Fruit fly (Drosophila melanogaster) whole organism, prepupa: Measurements from ENCODE around the gene Cdc14.

Experiments
- Blimp-1 ChIP-seq: fragments of 200-800 bp; sonication (Bioruptor generic); optimal IDR thresholded peaks from 3 replicates; lab custom pipeline; 2017; ENCODE audit warnings: missing biosample characterization, missing genetic modification characterization, mild to moderate bottlenecking, moderate library complexity, missing genetic modification reagents
- CG10631 ChIP-seq: fragments of 200-800 bp; sonication (Bioruptor generic); optimal IDR thresholded peaks from 2 replicates; lab custom pipeline; 2016; ENCODE audit warnings: missing biosample characterization, missing genetic modification characterization
- CG10669 ChIP-seq: fragments of 200-800 bp; sonication (Bioruptor generic); optimal IDR thresholded peaks from 3 replicates; lab custom pipeline; 2018; ENCODE audit warnings: missing biosample characterization, mild to moderate bottlenecking, missing genetic modification characterization, moderate library complexity
- CG11294 ChIP-seq: fragments of 200-800 bp; sonication (Bioruptor generic); IDR thresholded peaks from 2 replicates; pipeline ENCODE4 v1.3.6; 2022; ENCODE audit warnings: missing biosample characterization, missing genetic modification characterization
- CG11902 ChIP-seq: fragments of 200-800 bp; sonication (Bioruptor generic); optimal IDR thresholded peaks from 3 replicates; lab custom pipeline; 2016; ENCODE audit warnings: missing biosample characterization, missing genetic modification characterization
- CG15336 ChIP-seq: fragments of 200-800 bp; sonication (Bioruptor generic); IDR thresholded peaks from 2 replicates; pipeline ENCODE4 v1.3.6; 2022; ENCODE audit warnings: missing biosample characterization, missing genetic modification characterization
- CG1621 ChIP-seq: fragments of 200-800 bp; sonication (Bioruptor generic); optimal IDR thresholded peaks from 3 replicates; lab custom pipeline; 2018; ENCODE audit warnings: missing biosample characterization, mild to moderate bottlenecking, missing genetic modification characterization
- CG16779 ChIP-seq: fragments of 200-800 bp; sonication (Bioruptor generic); optimal IDR thresholded peaks from 3 replicates; lab custom pipeline; 2017; ENCODE audit warnings: missing biosample characterization, mild to moderate bottlenecking, missing genetic modification characterization
- CG31627 ChIP-seq: fragments of 200-800 bp; sonication (Bioruptor generic); optimal IDR thresholded peaks from 3 replicates; lab custom pipeline; 2016; ENCODE audit warnings: missing biosample characterization, missing genetic modification characterization
- CG32006 ChIP-seq: fragments of 200-800 bp; sonication (Bioruptor generic); optimal IDR thresholded peaks from 3 replicates; lab custom pipeline; 2017; ENCODE audit warnings: missing biosample characterization, mild to moderate bottlenecking, missing genetic modification characterization
- CG34406 ChIP-seq: fragments of 200-800 bp; sonication (Bioruptor generic); optimal IDR thresholded peaks from 3 replicates; lab custom pipeline; 2016; ENCODE audit warnings: missing biosample characterization, missing genetic modification characterization
- CG3919 ChIP-seq: fragments of 200-800 bp; sonication (Bioruptor generic); optimal IDR thresholded peaks from 3 replicates; lab custom pipeline; 2016; ENCODE audit warnings: missing biosample characterization, missing genetic modification characterization
- CG4318 ChIP-seq: fragments of 200-800 bp; sonication (Bioruptor generic); optimal IDR thresholded peaks from 3 replicates; lab custom pipeline; 2017; ENCODE audit warnings: missing biosample characterization, mild to moderate bottlenecking, missing genetic modification characterization
- CG6163 ChIP-seq: fragments of 200-800 bp; sonication (Bioruptor generic); IDR thresholded peaks from 3 replicates; pipeline ENCODE4 v1.3.6; 2022; ENCODE audit warnings: missing biosample characterization, missing genetic modification characterization
- CG6276 ChIP-seq: fragments of 200-800 bp; sonication (Bioruptor generic); optimal IDR thresholded peaks from 2 replicates; lab custom pipeline; 2017; ENCODE audit warnings: missing biosample characterization, mild to moderate bottlenecking, missing genetic modification characterization
- CG6792 ChIP-seq: fragments of 200-800 bp; sonication (Bioruptor generic); optimal IDR thresholded peaks from 3 replicates; lab custom pipeline; 2016; ENCODE audit warnings: missing biosample characterization, missing genetic modification characterization
- CG6808 ChIP-seq: fragments of 200-800 bp; sonication (Bioruptor generic); optimal IDR thresholded peaks from 3 replicates; lab custom pipeline; 2017; ENCODE audit warnings: missing biosample characterization, missing genetic modification characterization, mild to moderate bottlenecking, moderate library complexity, missing genetic modification reagents
- CG8119 ChIP-seq: fragments of 200-800 bp; sonication (Bioruptor generic); IDR thresholded peaks from 3 replicates; pipeline ENCODE4 v1.3.6; 2022; ENCODE audit warnings: missing biosample characterization, missing genetic modification characterization
- CG8319 ChIP-seq: fragments of 200-800 bp; sonication (Bioruptor generic); optimal IDR thresholded peaks from 3 replicates; lab custom pipeline; 2016; ENCODE audit warnings: missing biosample characterization, missing genetic modification characterization
- CG8632 ChIP-seq: fragments of 200-800 bp; sonication (Bioruptor generic); optimal IDR thresholded peaks from 3 replicates; lab custom pipeline; 2016; ENCODE audit warnings: missing biosample characterization, missing genetic modification characterization
- Eip78C ChIP-seq: fragments of 200-800 bp; sonication (Bioruptor generic); peaks from one replicate; lab custom pipeline; 2016; ENCODE audit warnings: missing biosample characterization, missing genetic modification characterization
- Ets21C ChIP-seq: fragments of 200-800 bp; sonication (Bioruptor generic); optimal IDR thresholded peaks from 3 replicates; lab custom pipeline; 2016; ENCODE audit warnings: missing biosample characterization, missing genetic modification characterization
- Gug ChIP-seq: fragments of 200-800 bp; sonication (Bioruptor generic); IDR thresholded peaks from 2 replicates; pipeline ENCODE4 v1.3.6; 2022; ENCODE audit warnings: missing biosample characterization, missing genetic modification characterization
- Hr38 ChIP-seq: sonication (Bioruptor generic); optimal IDR thresholded peaks from 2 replicates; lab custom pipeline; 2016; ENCODE audit warnings: missing biosample characterization, missing genetic modification characterization
- Hr39 ChIP-seq: fragments of 200-800 bp; sonication (Bioruptor generic); optimal IDR thresholded peaks from 2 replicates; lab custom pipeline; 2016; ENCODE audit warnings: missing biosample characterization, missing genetic modification characterization
- Hr4 ChIP-seq: fragments of 200-800 bp; sonication (Bioruptor generic); optimal IDR thresholded peaks from 3 replicates; lab custom pipeline; 2016; ENCODE audit warnings: missing biosample characterization, missing genetic modification characterization
- Lpt ChIP-seq: fragments of 200-800 bp; sonication (Bioruptor generic); optimal IDR thresholded peaks from 3 replicates; lab custom pipeline; 2016; ENCODE audit warnings: missing biosample characterization, missing genetic modification characterization
- Met ChIP-seq: fragments of 200-800 bp; sonication (Bioruptor generic); optimal IDR thresholded peaks from 3 replicates; lab custom pipeline; 2016; ENCODE audit warnings: missing biosample characterization, missing genetic modification characterization
- OdsH ChIP-seq: fragments of 200-800 bp; sonication (Bioruptor generic); optimal IDR thresholded peaks from 3 replicates; lab custom pipeline; 2016; ENCODE audit warnings: missing biosample characterization, missing genetic modification characterization
- Smox ChIP-seq: fragments of 200-800 bp; sonication (Bioruptor generic); optimal IDR thresholded peaks from 3 replicates; lab custom pipeline; 2016; ENCODE audit warnings: missing biosample characterization, missing genetic modification characterization
- Sox102F ChIP-seq: fragments of 200-800 bp; sonication (Bioruptor generic); optimal IDR thresholded peaks from 2 replicates; lab custom pipeline; 2016; ENCODE audit warnings: missing biosample characterization, mild to moderate bottlenecking, missing genetic modification characterization
- Sox14 ChIP-seq: fragments of 200-800 bp; sonication (Bioruptor generic); optimal IDR thresholded peaks from 3 replicates; lab custom pipeline; 2016; ENCODE audit warnings: missing biosample characterization, missing genetic modification characterization
- Sox15 ChIP-seq: fragments of 200-800 bp; sonication (Bioruptor generic); optimal IDR thresholded peaks from 3 replicates; lab custom pipeline; 2016; ENCODE audit warnings: missing biosample characterization, missing genetic modification characterization
- achi ChIP-seq: fragments of 200-800 bp; sonication (Bioruptor generic); optimal IDR thresholded peaks from 3 replicates; lab custom pipeline; 2016; ENCODE audit warnings: missing biosample characterization, missing genetic modification characterization
- acj6 ChIP-seq: fragments of 200-800 bp; sonication (Bioruptor generic); optimal IDR thresholded peaks from 3 replicates; lab custom pipeline; 2016; ENCODE audit warnings: missing biosample characterization, missing genetic modification characterization
- dac ChIP-seq: fragments of 200-800 bp; sonication (Bioruptor generic); optimal IDR thresholded peaks from 2 replicates; lab custom pipeline; 2017; ENCODE audit warnings: missing biosample characterization, mild to moderate bottlenecking, missing genetic modification characterization
- dsx ChIP-seq: fragments of 200-800 bp; optimal IDR thresholded peaks from 3 replicates; lab custom pipeline; 2019; ENCODE audit warnings: missing biosample characterization, mild to moderate bottlenecking, missing genetic modification characterization, moderate library complexity; ENCODE audit not compliant: poor library complexity, severe bottlenecking
- eg ChIP-seq: fragments of 200-800 bp; sonication (Bioruptor generic); IDR thresholded peaks from 3 replicates; pipeline ENCODE4 v1.3.6; 2022; ENCODE audit warnings: missing biosample characterization, missing genetic modification characterization
- esn ChIP-seq: fragments of 200-800 bp; sonication (Bioruptor generic); optimal IDR thresholded peaks from 2 replicates; lab custom pipeline; 2016; ENCODE audit warnings: missing biosample characterization, mild to moderate bottlenecking, missing genetic modification characterization, moderate library complexity
- fd59A ChIP-seq: fragments of 200-800 bp; sonication (Bioruptor generic); optimal IDR thresholded peaks from 2 replicates; lab custom pipeline; 2017; ENCODE audit warnings: missing biosample characterization, mild to moderate bottlenecking, missing genetic modification characterization, missing genetic modification reagents
- fd85E ChIP-seq: fragments of 200-800 bp; sonication (Bioruptor generic); optimal IDR thresholded peaks from 3 replicates; lab custom pipeline; 2016; ENCODE audit warnings: missing biosample characterization, missing genetic modification characterization
- pdm3 ChIP-seq: fragments of 200-800 bp; sonication (Bioruptor generic); optimal IDR thresholded peaks from 3 replicates; lab custom pipeline; 2016; ENCODE audit warnings: missing biosample characterization, missing genetic modification characterization
- spab ChIP-seq: fragments of 200-800 bp; sonication (Bioruptor generic); optimal IDR thresholded peaks from 2 replicates; lab custom pipeline; 2017; ENCODE audit warnings: missing biosample characterization, mild to moderate bottlenecking, missing genetic modification characterization, missing genetic modification reagents
- svp ChIP-seq: fragments of 200-800 bp; sonication (Bioruptor generic); peaks from one replicate; lab custom pipeline; 2016; ENCODE audit warnings: missing biosample characterization, missing genetic modification characterization
- topi ChIP-seq: fragments of 200-800 bp; sonication (Bioruptor generic); optimal IDR thresholded peaks from 3 replicates; lab custom pipeline; 2016; ENCODE audit warnings: missing biosample characterization, missing genetic modification characterization
- vri ChIP-seq: fragments of 200-800 bp; sonication (Bioruptor generic); optimal IDR thresholded peaks from 3 replicates; lab custom pipeline; 2016; ENCODE audit warnings: missing biosample characterization, mild to moderate bottlenecking, missing genetic modification characterization

Cdc14 gene

DNA sequence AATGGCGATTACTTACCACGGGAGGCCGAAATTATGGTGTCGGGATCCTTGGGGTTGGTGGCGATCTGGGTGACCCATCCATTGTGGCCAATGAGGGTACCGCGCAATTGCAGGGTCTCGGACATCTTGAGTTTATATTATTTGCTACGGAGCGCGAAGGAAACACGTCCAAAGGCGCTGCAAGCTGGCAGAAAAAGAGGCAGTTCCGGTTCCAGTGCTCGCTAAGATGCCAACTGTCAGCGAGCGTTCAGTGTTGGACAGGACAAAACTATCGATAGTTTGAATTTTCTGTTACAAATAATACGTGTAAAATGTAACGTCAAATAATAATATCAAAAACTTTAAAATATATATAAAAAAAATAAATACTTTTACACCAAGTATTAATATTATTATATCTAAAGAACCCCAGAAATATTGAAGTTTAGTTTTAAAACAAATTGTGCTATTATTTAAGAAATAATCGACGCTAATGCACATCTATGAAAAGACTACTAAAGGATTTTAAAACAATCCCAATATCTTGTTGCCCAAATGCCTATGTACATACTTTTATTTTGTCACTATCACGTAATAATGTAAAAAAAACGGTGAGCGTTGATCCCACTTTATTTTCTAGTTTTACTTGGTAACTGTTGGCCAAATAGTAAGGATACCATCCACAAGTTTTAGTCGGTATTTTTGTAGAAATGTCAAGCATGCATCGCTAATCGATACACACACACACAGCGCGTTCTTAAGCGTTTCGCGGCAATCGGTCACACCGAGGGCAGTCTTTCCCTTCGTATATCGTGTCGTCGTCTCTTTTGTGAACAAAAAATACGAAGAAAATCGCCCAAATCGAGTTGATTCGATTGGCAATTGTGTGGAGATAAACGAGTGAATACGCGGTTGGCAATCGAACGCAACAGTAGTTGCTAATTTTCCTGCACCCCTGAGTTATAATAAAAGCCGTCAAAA lies 16.8 kb upstream of the Cdc14 start, which contains the start of the genes Rack1 and mts (continued):
- TF ChIP-seq CG6808 (GFP tag; lab: Kevin White, UChicago) (peak; percentile 70), eg (GFP tag; lab: Robert Waterston, UW) (peak; percentile 79), CG16779 (peak; percentile 73), Gug (GFP tag; lab: Robert Waterston, UW) (no peak), CG6276 (peak; percentile 12), acj6 (peak; percentile 74), svp (GFP tag; lab: Kevin White, UChicago) (peak; percentile 75), CG6163 (GFP tag; lab: Robert Waterston, UW) (peak; percentile 86), Sox15 (peak; percentile 38), CG6792 (peak; percentile 57), OdsH (GFP tag; lab: Kevin White, UChicago) (peak; percentile 68), CG10631 (GFP tag; lab: Kevin White, UChicago) (peak; percentile 63), Smox (GFP tag; lab: Kevin White, UChicago) (peak; percentile 45), vri (GFP tag; lab: Kevin White, UChicago) (peak; percentile 77)

DNA sequence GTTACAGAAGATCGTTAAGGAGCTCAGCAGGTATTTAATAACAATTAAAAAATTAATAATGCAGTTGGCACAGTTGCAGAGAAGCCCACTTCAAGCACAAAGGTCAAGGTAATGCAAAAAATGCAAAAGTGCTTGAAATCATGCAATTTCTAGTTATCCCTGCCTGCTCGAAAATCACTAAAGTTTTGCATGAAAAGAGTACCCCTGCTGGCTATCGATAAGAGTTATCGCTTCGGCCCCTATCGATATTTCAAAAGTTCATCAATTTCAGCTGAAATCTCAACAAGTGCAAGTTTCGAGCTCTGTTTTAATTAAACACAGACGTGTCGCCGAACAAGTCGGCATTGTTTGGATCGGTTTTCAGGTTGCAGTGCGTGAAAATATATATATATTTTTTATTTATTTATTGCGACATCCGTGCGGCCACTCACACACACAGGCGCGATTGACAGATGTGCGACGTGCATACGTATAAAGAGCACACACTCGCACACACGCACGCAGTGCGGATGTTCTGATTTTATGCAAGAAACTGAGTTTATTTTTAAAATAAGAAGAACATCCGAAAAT lies 10.9 kb upstream of the Cdc14 start:
- TF ChIP-seq CG8632 (GFP tag; lab: Kevin White, UChicago) (peak; percentile 49), CG6792 (peak; percentile 29), CG4318 (GFP tag; lab: Kevin White, UChicago) (no peak), CG15336 (GFP tag; lab: Robert Waterston, UW) (peak; percentile 26; the same call in 1 of the 2 replicates), acj6 (peak; percentile 28), CG8319 (GFP tag; lab: Kevin White, UChicago) (no peak), Hr4 (peak; percentile 58), Hr38 (GFP tag; lab: Kevin White, UChicago) (no peak), vri (GFP tag; lab: Kevin White, UChicago) (peak; percentile 45), CG11902 (GFP tag; lab: Kevin White, UChicago) (peak; percentile 8), CG3919 (GFP tag; lab: Kevin White, UChicago) (peak; percentile 67), dsx (GFP tag; lab: Kevin White, UChicago) (peak; percentile 54), OdsH (GFP tag; lab: Kevin White, UChicago) (peak; percentile 50), Sox14 (GFP tag; lab: Kevin White, UChicago) (peak; percentile 47), pdm3 (GFP tag; lab: Kevin White, UChicago) (peak; percentile 51), spab (GFP tag; lab: Kevin White, UChicago) (no peak), Sox15 (peak; percentile 11), CG34406 (no peak), CG6808 (GFP tag; lab: Kevin White, UChicago) (no peak), fd59A (no peak), CG10669 (GFP tag; lab: Kevin White, UChicago) (peak; percentile 50), Sox102F (GFP tag; lab: Kevin White, UChicago) (peak; percentile 38), esn (GFP tag; lab: Kevin White, UChicago) (peak; percentile 56), dac (GFP tag; lab: Kevin White, UChicago) (no peak), CG31627 (GFP tag; lab: Kevin White, UChicago) (peak; percentile 66), CG32006 (GFP tag; lab: Kevin White, UChicago) (no peak), topi (peak; percentile 50), Blimp-1 (peak; percentile 30), Hr39 (GFP tag; lab: Kevin White, UChicago) (peak; percentile 62), CG8119 (GFP tag; lab: Robert Waterston, UW) (0 out of 3 replicates have a peak, but pooled peaks have one; percentile 14), CG6163 (GFP tag; lab: Robert Waterston, UW) (no peak), CG10631 (GFP tag; lab: Kevin White, UChicago) (peak; percentile 50), CG1621 (no peak), achi (peak; percentile 52), CG11294 (no peak), Eip78C (GFP tag; lab: Kevin White, UChicago) (peak; percentile 83), Lpt (GFP tag; lab: Kevin White, UChicago) (peak; percentile 17), Gug (GFP tag; lab: Robert Waterston, UW) (peak; percentile 40; the same call in 1 of the 2 replicates), fd85E (GFP tag; lab: Kevin White, UChicago) (no peak), Met (GFP tag; lab: Kevin White, UChicago) (peak; percentile 55), Ets21C (GFP tag; lab: Kevin White, UChicago) (peak; percentile 46)
